Fruit fly (Drosophila melanogaster) whole organism, embryonic: ENCODE data around the gene awd.

Source experiments
- CG10431 ChIP-seq: fragments of 200-800 bp; sonication (Bioruptor generic); optimal IDR thresholded peaks from 3 replicates; lab custom pipeline; 2018; ENCODE audit warnings: missing biosample characterization, mild to moderate bottlenecking, missing genetic modification characterization
- CG13296 ChIP-seq: fragments of 200-800 bp; sonication (Bioruptor generic); optimal IDR thresholded peaks from 3 replicates; lab custom pipeline; 2018; ENCODE audit warnings: missing biosample characterization, mild to moderate bottlenecking, missing genetic modification characterization
- CG8924 ChIP-seq: fragments of 200-800 bp; optimal IDR thresholded peaks from 3 replicates; lab custom pipeline; 2019; ENCODE audit warnings: missing biosample characterization, mild to moderate bottlenecking, missing genetic modification characterization, moderate library complexity
- CrebB ChIP-seq: fragments of 200-800 bp; sonication (Bioruptor generic); optimal IDR thresholded peaks from 3 replicates; lab custom pipeline; 2018; ENCODE audit warnings: missing biosample characterization, mild to moderate bottlenecking, missing genetic modification characterization
- Dll ChIP-seq: fragments of 200-800 bp; sonication (Bioruptor generic); IDR thresholded peaks from 4 replicates; pipeline ENCODE4 v1.3.6; 2022; ENCODE audit warnings: missing biosample characterization, missing genetic modification characterization; ENCODE audit not compliant: partially characterized antibody
- Xrp1 ChIP-seq: fragments of 200-800 bp; sonication (Bioruptor generic); IDR thresholded peaks from 2 replicates; pipeline ENCODE4 v1.3.6; 2022; ENCODE audit warnings: missing biosample characterization, missing genetic modification characterization
- aop ChIP-seq: fragments of 200-800 bp; sonication (Bioruptor generic); IDR thresholded peaks from 2 replicates; pipeline ENCODE4 v1.3.6; 2022; ENCODE audit warnings: missing biosample characterization, missing genetic modification characterization
- dmrt11E ChIP-seq: fragments of 200-800 bp; sonication (Bioruptor generic); optimal IDR thresholded peaks from 3 replicates; lab custom pipeline; 2018; ENCODE audit warnings: missing biosample characterization, mild to moderate bottlenecking, missing genetic modification characterization, moderate library complexity
- dpn ChIP-seq, 2 experiments: fragments of 200-800 bp; sonication (Bioruptor generic); optimal IDR thresholded peaks; 3 replicates each; lab custom pipeline; 2016; ENCODE audit warnings: missing biosample characterization in 2 of 2, missing genetic modification characterization in 2 of 2
- h ChIP-seq: fragments of >200 bp; optimal IDR thresholded peaks from 2 replicates; lab custom pipeline; 2017
- ham ChIP-seq: fragments of 200-800 bp; sonication (Bioruptor generic); IDR thresholded peaks from 2 replicates; pipeline ENCODE4 v1.3.6; 2022; ENCODE audit warnings: missing biosample characterization, missing genetic modification characterization
- odd ChIP-seq: fragments of 200-800 bp; sonication (Bioruptor generic); optimal IDR thresholded peaks from 2 replicates; lab custom pipeline; 2017; ENCODE audit warnings: missing biosample characterization, mild to moderate bottlenecking, missing genetic modification characterization
- repo ChIP-seq: fragments of 200-800 bp; sonication (Bioruptor generic); optimal IDR thresholded peaks from 2 replicates; lab custom pipeline; 2016; ENCODE audit warnings: missing biosample characterization, missing genetic modification characterization

- TF ChIP-seq h (no peak), CrebB (tag; lab: Kevin White, UChicago) (no peak), dmrt11E (tag; lab: Kevin White, UChicago) (no peak), ham (no peak), odd (no peak), CG8924 (tag; lab: Kevin White, UChicago) (no peak), repo (GFP tag; lab: Kevin White, UChicago) (no peak), CG13296 (GFP tag; lab: Kevin White, UChicago) (no peak), dpn (GFP tag; optimal IDR thresholded peaks at IDR 0.05; lab: Kevin White, UChicago) (no peak), CG10431 (GFP tag; lab: Kevin White, UChicago) (no peak), aop (GFP tag; lab: Robert Waterston, UW) (no peak), Xrp1 (no peak), Dll (GFP tag; lab: Robert Waterston, UW) (no peak)
These were observed 48.3 kb downstream of the awd start for dm6 chr3R:31697606-31698005.
